Worm (Caenorhabditis elegans) whole organism, L2 larva: ENCODE data around the gene ptr-3.

Experiments used
- C34F6.9 ChIP-seq: fragments of 150-350 bp; optimal IDR thresholded peaks from 2 replicates; lab custom pipeline; 2014; ENCODE audit warnings: missing biosample characterization, missing genetic modification characterization
- Y55F3AM.14 ChIP-seq: fragments of 200-800 bp; sonication (Bioruptor generic); optimal IDR thresholded peaks from 2 replicates; lab custom pipeline; 2018; ENCODE audit warnings: mild to moderate bottlenecking, missing genetic modification characterization, missing compliant biosample characterization
- aly-2 ChIP-seq: fragments of 150-350 bp; optimal IDR thresholded peaks from 2 replicates; lab custom pipeline; 2014; ENCODE audit warnings: missing biosample characterization, missing genetic modification characterization
- ama-1 ChIP-seq: fragments of 150-350 bp; optimal IDR thresholded peaks from 2 replicates; lab custom pipeline; 2018; ENCODE audit warnings: inconsistent platforms
- blmp-1 ChIP-seq: sonication (generic microtip); optimal IDR thresholded peaks from 2 replicates; lab custom pipeline; 2017; ENCODE audit warnings: missing genetic modification characterization, mild to moderate bottlenecking, missing compliant biosample characterization, antibody characterized with exemption, moderate library complexity; ENCODE audit not compliant: insufficient read depth
- ceh-82 ChIP-seq: fragments of 150-350 bp; optimal IDR thresholded peaks from 2 replicates; lab custom pipeline; 2014; ENCODE audit warnings: missing biosample characterization, missing genetic modification characterization
- egl-27 ChIP-seq: sonication (generic microtip); optimal IDR thresholded peaks from 3 replicates; lab custom pipeline; 2017; ENCODE audit warnings: missing biosample characterization, missing genetic modification reagents, missing genetic modification characterization
- elt-1 ChIP-seq: fragments of 150-350 bp; optimal IDR thresholded peaks from 2 replicates; lab custom pipeline; 2014; ENCODE audit warnings: missing biosample characterization, missing genetic modification characterization
- elt-3 ChIP-seq: sonication (generic microtip); optimal IDR thresholded peaks from 2 replicates; lab custom pipeline; 2017; ENCODE audit warnings: missing biosample characterization, missing genetic modification characterization
- fos-1 ChIP-seq: fragments of 150-350 bp; optimal IDR thresholded peaks from 2 replicates; lab custom pipeline; 2014; ENCODE audit warnings: missing biosample characterization, missing genetic modification characterization
- gmeb-1 ChIP-seq: fragments of 150-350 bp; optimal IDR thresholded peaks from 2 replicates; lab custom pipeline; 2014; ENCODE audit warnings: missing biosample characterization, missing genetic modification characterization
- lin-11 ChIP-seq: fragments of 150-350 bp; sonication (generic microtip); optimal IDR thresholded peaks from 2 replicates; lab custom pipeline; 2014; ENCODE audit warnings: missing biosample characterization, missing genetic modification characterization, inconsistent platforms, mixed read lengths
- lin-13 ChIP-seq: fragments of 150-350 bp; optimal IDR thresholded peaks from 2 replicates; lab custom pipeline; 2014; ENCODE audit warnings: missing biosample characterization, missing genetic modification reagents, missing genetic modification characterization
- lsy-2 ChIP-seq, 2 experiments: fragments of 150-350 bp in 1 of 2; sonication (generic microtip) in 1 of 2; optimal IDR thresholded peaks; 2 replicates each; lab custom pipeline; 2014 to 2017; ENCODE audit warnings: missing biosample characterization in 2 of 2, missing genetic modification characterization in 2 of 2
- mbf-1 ChIP-seq: sonication (generic microtip); optimal IDR thresholded peaks from 2 replicates; lab custom pipeline; 2017; ENCODE audit warnings: missing biosample characterization, missing genetic modification characterization
- mdl-1 ChIP-seq, 2 experiments: fragments of 150-350 bp in 1 of 2; sonication (generic microtip) in 1 of 2; optimal IDR thresholded peaks; 2 replicates each; lab custom pipeline; 2017; ENCODE audit warnings: missing biosample characterization in 2 of 2, missing genetic modification characterization in 2 of 2
- nhr-10 ChIP-seq: sonication (generic microtip); optimal IDR thresholded peaks from 2 replicates; lab custom pipeline; 2017; ENCODE audit warnings: missing biosample characterization, missing genetic modification characterization
- nhr-11 ChIP-seq: fragments of 150-350 bp; optimal IDR thresholded peaks from 2 replicates; lab custom pipeline; 2014; ENCODE audit warnings: missing biosample characterization, missing genetic modification characterization
- nhr-12 ChIP-seq: fragments of 150-350 bp; optimal IDR thresholded peaks from 2 replicates; lab custom pipeline; 2014; ENCODE audit warnings: missing biosample characterization, missing genetic modification characterization
- nhr-129 ChIP-seq: fragments of 150-350 bp; optimal IDR thresholded peaks from 2 replicates; lab custom pipeline; 2014; ENCODE audit warnings: missing biosample characterization, missing genetic modification characterization
- nhr-21 ChIP-seq: fragments of 150-350 bp; optimal IDR thresholded peaks from 2 replicates; lab custom pipeline; 2014; ENCODE audit warnings: missing biosample characterization, missing genetic modification characterization
- nhr-23 ChIP-seq: fragments of 150-350 bp; optimal IDR thresholded peaks from 2 replicates; lab custom pipeline; 2014; ENCODE audit warnings: missing biosample characterization, missing genetic modification reagents, missing genetic modification characterization
- nhr-25 ChIP-seq: fragments of 150-350 bp; sonication (generic microtip); optimal IDR thresholded peaks from 3 replicates; lab custom pipeline; 2014; ENCODE audit warnings: missing biosample characterization, missing genetic modification characterization
- nhr-77 ChIP-seq: fragments of 150-350 bp; optimal IDR thresholded peaks from 2 replicates; lab custom pipeline; 2014; ENCODE audit warnings: missing biosample characterization, missing genetic modification characterization
- peb-1 ChIP-seq: fragments of 150-350 bp; optimal IDR thresholded peaks from 2 replicates; lab custom pipeline; 2014; ENCODE audit warnings: missing biosample characterization, missing genetic modification characterization
- sem-4 ChIP-seq: fragments of 150-350 bp; optimal IDR thresholded peaks from 2 replicates; lab custom pipeline; 2014; ENCODE audit warnings: missing biosample characterization, missing genetic modification reagents, missing genetic modification characterization
- skn-1 ChIP-seq: sonication (generic microtip); optimal IDR thresholded peaks from 2 replicates; lab custom pipeline; 2017; ENCODE audit warnings: missing biosample characterization, missing genetic modification characterization
- snpc-4 ChIP-seq: fragments of 150-350 bp; optimal IDR thresholded peaks from 2 replicates; lab custom pipeline; 2014; ENCODE audit warnings: missing biosample characterization, missing genetic modification characterization
- unc-39 ChIP-seq: fragments of 150-350 bp; optimal IDR thresholded peaks from 2 replicates; lab custom pipeline; 2014; ENCODE audit warnings: missing biosample characterization, missing genetic modification characterization
- unc-62 ChIP-seq: fragments of 150-350 bp; optimal IDR thresholded peaks from 2 replicates; lab custom pipeline; 2014; ENCODE audit warnings: missing biosample characterization, missing genetic modification reagents, missing genetic modification characterization
- zag-1 ChIP-seq: fragments of 150-350 bp; optimal IDR thresholded peaks from 2 replicates; lab custom pipeline; 2014; ENCODE audit warnings: missing biosample characterization, missing genetic modification characterization
- ztf-11 ChIP-seq: sonication (generic microtip); optimal IDR thresholded peaks from 2 replicates; lab custom pipeline; 2017; ENCODE audit warnings: missing biosample characterization, missing genetic modification characterization

The ptr-3 gene

DNA sequence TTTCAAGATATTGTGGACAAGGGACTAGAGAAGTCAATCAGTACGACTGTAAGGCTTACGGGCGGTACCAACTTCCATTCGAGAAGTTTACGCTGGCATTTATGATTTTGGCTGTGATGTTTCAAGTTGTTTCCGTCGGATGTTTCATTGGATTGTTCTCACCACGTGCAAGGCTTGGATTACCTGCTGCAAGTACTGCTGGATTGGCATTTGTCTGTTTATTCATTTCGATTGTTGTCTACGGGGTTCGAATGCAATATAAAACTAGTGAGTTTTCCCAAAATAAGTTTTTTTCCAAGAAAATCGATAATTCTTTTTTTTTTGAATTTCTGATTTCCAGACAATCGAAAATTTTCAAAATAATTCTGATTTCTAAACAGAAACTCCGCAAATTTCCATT is 26.6 kb downstream of the ptr-3 start:
- TF ChIP-seq elt-1 (tag; lab: Kevin White, UChicago) (no peak), lin-13 (GFP tag; lab: Kevin White, UChicago) (no peak), ama-1 (lab: Kevin White, UChicago) (no peak), nhr-25 (no peak), gmeb-1 (tag; lab: Kevin White, UChicago) (no peak), nhr-11 (tag; lab: Kevin White, UChicago) (no peak), mdl-1 (tag; optimal IDR thresholded peaks at IDR 0.05; lab: Kevin White, UChicago) (no peak), lin-11 (tag; lab: Kevin White, UChicago) (no peak), unc-62 (no peak), ztf-11 (tag; lab: Kevin White, UChicago) (no peak), unc-39 (tag; lab: Kevin White, UChicago) (no peak), lsy-2 (tag; optimal IDR thresholded peaks at IDR 0.05; lab: Kevin White, UChicago) (no peak), nhr-129 (no peak), egl-27 (tag; lab: Kevin White, UChicago) (no peak), Y55F3AM.14 (GFP tag; lab: Kevin White, UChicago) (no peak)

DNA sequence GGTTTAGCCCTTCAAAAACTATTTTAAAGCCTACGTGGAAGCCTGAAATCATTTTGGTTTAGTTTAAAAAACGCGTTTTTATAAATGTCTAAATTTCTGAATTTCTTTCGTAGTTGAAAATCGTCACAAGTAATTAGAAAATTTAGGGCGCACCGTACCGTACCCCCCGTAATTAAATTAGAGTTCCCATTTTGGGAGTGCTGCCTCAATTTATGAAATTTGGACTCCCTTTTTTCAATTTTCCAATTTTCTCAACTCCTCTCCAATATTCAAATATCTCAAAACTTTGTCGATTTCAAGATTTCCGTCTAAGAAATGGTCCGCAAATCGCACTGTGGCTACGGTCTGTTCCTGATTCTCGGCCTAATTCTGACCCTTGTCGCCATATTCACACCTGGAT is 27.1 kb downstream of the ptr-3 start, which contains the start of gene clc-31:
Gene clc-31, plus strand, starts transcription at position 301 of the 400 bp plus-strand sequence.
- TF ChIP-seq nhr-129: no peak
- no peak for TF ChIP-seq peb-1
- no peak for TF ChIP-seq gmeb-1 (tag; lab: Kevin White, UChicago)
- TF ChIP-seq unc-62: no peak
- no peak for TF ChIP-seq snpc-4 (tag; lab: Kevin White, UChicago)
- no peak for TF ChIP-seq mbf-1 (tag; lab: Kevin White, UChicago)
- TF ChIP-seq lin-13 (GFP tag; lab: Kevin White, UChicago): no peak
- TF ChIP-seq nhr-25: no peak
- no peak for TF ChIP-seq skn-1 (tag; lab: Kevin White, UChicago)
- TF ChIP-seq lin-11 (tag; lab: Kevin White, UChicago): no peak
- TF ChIP-seq ztf-11 (tag; lab: Kevin White, UChicago): no peak
- TF ChIP-seq sem-4 (tag; lab: Kevin White, UChicago): no peak
- TF ChIP-seq nhr-21 (tag; lab: Kevin White, UChicago): no peak
- TF ChIP-seq nhr-77 (tag; lab: Kevin White, UChicago): no peak
- no peak for TF ChIP-seq fos-1 (tag; lab: Kevin White, UChicago)
- TF ChIP-seq C34F6.9 (tag; lab: Kevin White, UChicago): no peak
- no peak for TF ChIP-seq unc-39 (tag; lab: Kevin White, UChicago)

DNA sequence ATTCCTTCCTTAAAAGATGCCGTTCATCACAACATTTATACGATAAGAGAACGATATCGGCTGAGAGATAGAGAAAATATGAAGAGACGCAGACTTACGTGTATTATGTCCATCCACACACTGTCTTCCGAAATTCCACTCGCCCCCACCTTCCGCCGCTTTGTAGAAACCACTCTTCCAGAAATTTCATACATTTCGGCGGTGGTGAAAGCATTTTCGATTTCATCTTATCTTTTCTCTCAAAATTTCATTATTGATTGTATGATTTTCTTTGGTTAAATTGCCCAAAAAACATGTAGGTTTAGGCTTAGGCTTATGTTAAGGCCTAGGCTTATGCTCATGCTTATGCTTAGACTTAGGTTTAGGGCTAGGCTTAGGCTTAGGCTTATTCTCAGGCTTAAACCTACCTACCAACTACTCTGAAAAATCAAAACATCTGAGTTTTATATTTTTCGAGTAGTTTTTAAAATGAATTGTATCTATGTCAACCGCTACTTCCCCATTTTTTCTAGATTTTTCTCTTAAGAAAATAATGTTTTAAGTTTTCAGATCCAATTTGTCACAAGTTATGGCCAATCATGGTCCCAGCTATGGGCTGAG is 30.0 kb downstream of the ptr-3 start, which contains the start of gene cpn-2:
Gene cpn-2, plus strand, starts transcription at position 550 of the 600 bp plus-strand sequence.
- TF ChIP-seq ztf-11 (tag; lab: Kevin White, UChicago) (no peak), nhr-12 (no peak), ceh-82 (tag; lab: Kevin White, UChicago) (no peak), skn-1 (tag; lab: Kevin White, UChicago) (no peak), nhr-11 (tag; lab: Kevin White, UChicago) (no peak), Y55F3AM.14 (GFP tag; lab: Kevin White, UChicago) (no peak), blmp-1 (tag; lab: Kevin White, UChicago) (no peak), nhr-23 (no peak), zag-1 (tag; lab: Kevin White, UChicago) (no peak), gmeb-1 (tag; lab: Kevin White, UChicago) (no peak)

DNA sequence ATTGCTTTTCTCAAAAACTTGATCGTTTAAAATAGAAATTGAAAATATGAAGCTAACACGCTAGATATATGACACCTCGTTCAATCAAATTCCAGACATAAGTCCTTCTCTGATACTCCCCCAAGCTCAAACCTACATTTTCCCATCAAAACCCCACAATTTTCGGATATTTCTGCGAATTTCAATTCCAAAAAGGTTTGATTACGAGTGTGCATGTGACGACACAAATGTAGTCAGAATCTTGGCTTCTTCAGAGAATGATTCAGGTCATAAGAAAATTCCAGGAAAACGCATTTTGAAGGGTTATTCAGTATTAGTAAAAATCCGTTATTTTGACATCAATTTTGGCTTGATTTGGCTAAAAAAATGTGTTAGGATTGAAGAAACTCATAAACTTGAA is 32.5 kb downstream of the ptr-3 start:
- TF ChIP-seq nhr-21 (tag; lab: Kevin White, UChicago) (peak; percentile 23), aly-2 (tag; lab: Kevin White, UChicago) (no peak), ceh-82 (tag; lab: Kevin White, UChicago) (no peak), lin-11 (tag; lab: Kevin White, UChicago) (no peak), elt-3 (tag; lab: Kevin White, UChicago) (no peak)

DNA sequence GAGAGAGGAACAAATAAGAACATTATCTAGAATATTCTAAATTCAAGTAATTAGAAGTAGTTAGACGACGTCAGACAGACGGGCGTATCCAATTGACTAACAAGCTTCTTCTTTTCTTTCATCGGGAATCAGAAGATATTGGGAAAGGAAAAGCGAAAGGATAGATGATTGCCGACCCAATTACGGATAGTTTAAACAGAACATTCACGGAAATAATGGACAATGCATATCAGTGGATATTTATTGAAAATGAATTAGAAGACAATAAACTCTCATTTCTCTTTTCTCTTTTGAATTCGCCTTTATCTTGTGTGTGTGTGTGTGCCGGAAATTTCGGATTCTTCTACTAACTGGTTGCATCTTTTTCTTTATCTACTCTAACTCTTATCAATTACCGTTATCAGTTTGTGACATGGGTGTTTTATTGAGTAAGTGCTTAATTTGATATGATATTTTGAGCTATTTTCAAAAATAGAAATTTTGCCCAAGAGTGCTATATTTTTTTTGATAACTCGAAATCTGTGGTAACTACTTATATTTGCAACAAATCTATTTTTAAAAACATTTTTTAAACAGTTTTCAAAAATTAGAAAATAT is 33.4 kb downstream of the ptr-3 start:
- TF ChIP-seq fos-1 (tag; lab: Kevin White, UChicago) (peak; percentile 18), nhr-10 (tag; lab: Kevin White, UChicago) (no peak), C34F6.9 (tag; lab: Kevin White, UChicago) (no peak)
